Worm (Caenorhabditis elegans) whole organism, dauer: Measurements from ENCODE around the gene gbh-1.

Source experiments
- unc-62 ChIP-seq: sonication (generic microtip); optimal IDR thresholded peaks from 2 replicates; lab custom pipeline; 2017; ENCODE audit warnings: missing biosample characterization, missing genetic modification reagents, missing genetic modification characterization

The gbh-1 gene

ce11 chrII:10703594-10704384 lies 10.2 kb upstream of the gbh-1 start, which contains the start of gene col-79:
TSS of gene col-79 (plus strand) at chrII:10703613.
- TF ChIP-seq unc-62 (GFP tag; lab: Kevin White, UChicago) = no peak

ce11 chrII:10696060-10696459 lies 2.5 kb upstream of the gbh-1 start:
- no peak for TF ChIP-seq unc-62 (GFP tag; lab: Kevin White, UChicago)

- TF ChIP-seq unc-62 (GFP tag; lab: Kevin White, UChicago) = no peak
Observed at ce11 chrII:10694713-10695112, 1.1 kb upstream of the gbh-1 start, which contains the start of gene lgc-57. TSS of gene lgc-57 (plus strand) at chrII:10695013.

- TF ChIP-seq unc-62 (GFP tag; lab: Kevin White, UChicago) = no peak
Observed at ce11 chrII:10684954-10685353, 8.6 kb downstream of the gbh-1 start.

ce11 chrII:10680614-10681013 lies 13.0 kb downstream of the gbh-1 start:
- TF ChIP-seq unc-62 (GFP tag; lab: Kevin White, UChicago) = no peak

ce11 chrII:10680130-10680529 lies 13.5 kb downstream of the gbh-1 start:
- TF ChIP-seq unc-62 (GFP tag; lab: Kevin White, UChicago) = no peak

ce11 chrII:10675302-10675701 lies 18.3 kb downstream of the gbh-1 start, which contains the start of gene ptb-1:
TSS of gene ptb-1 (plus strand) at chrII:10675602.
- TF ChIP-seq unc-62 (GFP tag; lab: Kevin White, UChicago) = no peak

- TF ChIP-seq unc-62 (GFP tag; lab: Kevin White, UChicago) = no peak
Observed at ce11 chrII:10665031-10665430, 28.6 kb downstream of the gbh-1 start, which contains the start of gene D2089.3. TSS of gene D2089.3 (minus strand) at chrII:10665131.

ce11 chrII:10662698-10663097 lies 30.9 kb downstream of the gbh-1 start, which contains the start of gene D2089.8:
TSS of gene D2089.8 (minus strand) at chrII:10662781.
- TF ChIP-seq unc-62 (GFP tag; lab: Kevin White, UChicago) = no peak

- no peak for TF ChIP-seq unc-62 (GFP tag; lab: Kevin White, UChicago)
Observed at ce11 chrII:10662279-10662678, 31.3 kb downstream of the gbh-1 start.

ce11 chrII:10661448-10662064 lies 32.0 kb downstream of the gbh-1 start:
- TF ChIP-seq unc-62 (GFP tag; lab: Kevin White, UChicago) = no peak

- TF ChIP-seq unc-62 (GFP tag; lab: Kevin White, UChicago) = no peak
Observed at ce11 chrII:10660892-10661291, 32.7 kb downstream of the gbh-1 start, which contains the start of gene marc-2. TSS of gene marc-2 (minus strand) at chrII:10660992.

- TF ChIP-seq unc-62 (GFP tag; lab: Kevin White, UChicago) = no peak
Observed at ce11 chrII:10659585-10659984, 34.0 kb downstream of the gbh-1 start.

- TF ChIP-seq unc-62 (GFP tag; lab: Kevin White, UChicago) = no peak
Observed at ce11 chrII:10658576-10659256, 34.9 kb downstream of the gbh-1 start, which contains the start of the genes snu-13 and rsp-7. TSS of gene snu-13 (minus strand) at chrII:10658626. TSS of gene rsp-7 (plus strand) at chrII:10659206.

- no peak for TF ChIP-seq unc-62 (GFP tag; lab: Kevin White, UChicago)
Observed at ce11 chrII:10657632-10658108, 35.9 kb downstream of the gbh-1 start, which contains the start of gene lact-3. TSS of gene lact-3 (minus strand) at chrII:10657682.
